Worm (Caenorhabditis elegans) whole organism, mixed stage, embryonic: Measurements from ENCODE around the gene Y113G7A.12.

Experiments used
- M03D4.4 ChIP-seq: sonication (generic microtip); optimal IDR thresholded peaks from 2 replicates; lab custom pipeline; 2017; ENCODE audit warnings: mild to moderate bottlenecking, missing genetic modification characterization, missing compliant biosample characterization
- bed-3 ChIP-seq: fragments of 200-800 bp; sonication (Bioruptor generic); optimal IDR thresholded peaks from 3 replicates; lab custom pipeline; 2018; ENCODE audit warnings: mild to moderate bottlenecking, missing genetic modification characterization, moderate library complexity, missing compliant biosample characterization
- ceh-43 ChIP-seq: fragments of 200-800 bp; sonication (Bioruptor generic); optimal IDR thresholded peaks from 2 replicates; lab custom pipeline; 2018; ENCODE audit warnings: mild to moderate bottlenecking, missing genetic modification characterization, moderate library complexity, missing compliant biosample characterization
- ceh-83 ChIP-seq: fragments of 200-800 bp; sonication (Bioruptor generic); optimal IDR thresholded peaks from 2 replicates; lab custom pipeline; 2018; ENCODE audit warnings: mild to moderate bottlenecking, missing genetic modification characterization, missing compliant biosample characterization
- ces-1 ChIP-seq: fragments of 150-350 bp; optimal IDR thresholded peaks from 2 replicates; lab custom pipeline; 2014; ENCODE audit warnings: missing biosample characterization, missing genetic modification reagents, missing genetic modification characterization
- drap-1 ChIP-seq: fragments of 200-800 bp; sonication (Bioruptor generic); optimal IDR thresholded peaks from 3 replicates; lab custom pipeline; 2018; ENCODE audit warnings: mild to moderate bottlenecking, missing genetic modification characterization, missing compliant biosample characterization
- elt-1 ChIP-seq: sonication (generic microtip); optimal IDR thresholded peaks from 2 replicates; lab custom pipeline; 2017; ENCODE audit warnings: missing genetic modification characterization, mild to moderate bottlenecking, missing compliant biosample characterization, antibody characterized with exemption, moderate library complexity, borderline replicate concordance; ENCODE audit not compliant: insufficient read depth
- flh-1 ChIP-seq: fragments of 200-800 bp; sonication (Bioruptor generic); optimal IDR thresholded peaks from 2 replicates; lab custom pipeline; 2018; ENCODE audit warnings: mild to moderate bottlenecking, missing genetic modification characterization, moderate library complexity, missing compliant biosample characterization
- ham-2 ChIP-seq: fragments of 200-800 bp; sonication (Bioruptor generic); optimal IDR thresholded peaks from 2 replicates; lab custom pipeline; 2018; ENCODE audit warnings: mild to moderate bottlenecking, missing genetic modification characterization, missing compliant biosample characterization
- hlh-1 ChIP-seq: fragments of 150-350 bp; optimal IDR thresholded peaks from 2 replicates; lab custom pipeline; 2014; ENCODE audit warnings: missing biosample characterization, missing genetic modification reagents, missing genetic modification characterization
- lin-13 ChIP-seq: fragments of 150-350 bp; optimal IDR thresholded peaks from 2 replicates; lab custom pipeline; 2014; ENCODE audit warnings: missing biosample characterization, missing genetic modification characterization
- lsy-2 ChIP-seq: fragments of 150-350 bp; optimal IDR thresholded peaks from 2 replicates; lab custom pipeline; 2014; ENCODE audit warnings: missing biosample characterization, missing genetic modification characterization
- mab-5 ChIP-seq: fragments of 150-350 bp; optimal IDR thresholded peaks from 2 replicates; lab custom pipeline; 2014; ENCODE audit warnings: missing biosample characterization, missing genetic modification characterization
- mls-2 ChIP-seq: sonication (generic microtip); optimal IDR thresholded peaks from 2 replicates; lab custom pipeline; 2016; ENCODE audit warnings: mild to moderate bottlenecking, missing genetic modification characterization, moderate library complexity, missing compliant biosample characterization
- nhr-12 ChIP-seq: fragments of 150-350 bp; optimal IDR thresholded peaks from 2 replicates; lab custom pipeline; 2014; ENCODE audit warnings: missing biosample characterization, missing genetic modification characterization
- nhr-2 ChIP-seq: fragments of 150-350 bp; optimal IDR thresholded peaks from 2 replicates; lab custom pipeline; 2014; ENCODE audit warnings: missing biosample characterization, missing genetic modification characterization
- nhr-237 ChIP-seq: fragments of 150-350 bp; optimal IDR thresholded peaks from 2 replicates; lab custom pipeline; 2014; ENCODE audit warnings: missing biosample characterization, missing genetic modification characterization
- nhr-28 ChIP-seq: fragments of 150-350 bp; optimal IDR thresholded peaks from 2 replicates; lab custom pipeline; 2014; ENCODE audit warnings: missing biosample characterization, missing genetic modification characterization
- pha-4 ChIP-seq: fragments of 150-350 bp; optimal IDR thresholded peaks from 2 replicates; lab custom pipeline; 2018; ENCODE audit warnings: missing biosample characterization, missing genetic modification reagents, missing genetic modification characterization
- sem-2 ChIP-seq: fragments of 200-800 bp; sonication (Bioruptor generic); optimal IDR thresholded peaks from 2 replicates; lab custom pipeline; 2018; ENCODE audit warnings: mild to moderate bottlenecking, missing genetic modification characterization, missing compliant biosample characterization
- snpc-4 ChIP-seq: fragments of 150-350 bp; optimal IDR thresholded peaks from 2 replicates; lab custom pipeline; 2014; ENCODE audit warnings: missing biosample characterization, missing genetic modification characterization
- sptf-1 ChIP-seq: sonication (generic microtip); optimal IDR thresholded peaks from 2 replicates; lab custom pipeline; 2017; ENCODE audit warnings: mild to moderate bottlenecking, missing genetic modification characterization, moderate library complexity, missing compliant biosample characterization
- tbx-8 ChIP-seq: fragments of 200-800 bp; sonication (Bioruptor generic); optimal IDR thresholded peaks from 2 replicates; lab custom pipeline; 2018; ENCODE audit warnings: mild to moderate bottlenecking, missing genetic modification characterization, moderate library complexity, missing compliant biosample characterization
- unc-120 ChIP-seq: sonication (generic microtip); optimal IDR thresholded peaks from 2 replicates; lab custom pipeline; 2017; ENCODE audit warnings: missing genetic modification characterization, missing compliant biosample characterization; ENCODE audit not compliant: poor library complexity, severe bottlenecking
- unc-39 ChIP-seq: fragments of 150-350 bp; optimal IDR thresholded peaks from 2 replicates; lab custom pipeline; 2014; ENCODE audit warnings: missing biosample characterization, missing genetic modification characterization
- unc-62 ChIP-seq: fragments of 150-350 bp; optimal IDR thresholded peaks from 2 replicates; lab custom pipeline; 2014; ENCODE audit warnings: missing biosample characterization, missing genetic modification reagents, missing genetic modification characterization
- ztf-11 ChIP-seq: fragments of 150-350 bp; optimal IDR thresholded peaks from 2 replicates; lab custom pipeline; 2014; ENCODE audit warnings: missing biosample characterization, missing genetic modification characterization

The Y113G7A.12 gene

DNA sequence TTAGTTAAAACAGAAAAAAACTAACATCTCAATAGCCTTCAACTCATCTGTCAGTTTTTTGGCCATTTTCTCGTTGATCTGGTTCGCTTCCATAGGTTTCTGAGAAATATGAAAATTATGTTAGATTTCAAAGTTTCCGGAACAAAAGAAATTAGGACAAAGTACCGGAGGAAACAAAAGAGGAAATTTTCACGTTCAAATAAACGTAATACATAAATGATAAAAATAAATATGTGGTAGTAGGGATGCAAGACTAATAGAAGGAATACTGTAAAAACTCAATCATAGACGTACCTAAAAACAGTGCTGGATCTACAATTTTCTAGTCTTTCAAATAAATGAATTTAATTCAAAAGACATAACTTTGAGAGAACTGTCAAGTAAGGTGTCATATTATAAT, 46.4 kb downstream of the Y113G7A.12 start, which contains the start of gene fbxa-116:
Gene fbxa-116 (minus strand): TSS at position 101 of the 400 bp plus-strand sequence.
- TF ChIP-seq bed-3 (GFP tag; lab: Kevin White, UChicago) (no peak), ztf-11 (tag; lab: Kevin White, UChicago) (no peak), ceh-83 (no peak), lsy-2 (tag; lab: Kevin White, UChicago) (no peak), unc-62 (GFP tag; lab: Kevin White, UChicago) (no peak), lin-13 (tag; lab: Kevin White, UChicago) (no peak), unc-120 (no peak), M03D4.4 (tag; lab: Kevin White, UChicago) (no peak), nhr-2 (tag; lab: Kevin White, UChicago) (no peak), ham-2 (GFP tag; lab: Kevin White, UChicago) (no peak), nhr-237 (tag; lab: Kevin White, UChicago) (no peak), nhr-28 (tag; lab: Kevin White, UChicago) (no peak), mab-5 (no peak), drap-1 (GFP tag; lab: Kevin White, UChicago) (no peak), unc-39 (tag; lab: Kevin White, UChicago) (no peak), elt-1 (tag; lab: Kevin White, UChicago) (no peak), ceh-43 (no peak), pha-4 (tag; lab: Kevin White, UChicago) (no peak)

DNA sequence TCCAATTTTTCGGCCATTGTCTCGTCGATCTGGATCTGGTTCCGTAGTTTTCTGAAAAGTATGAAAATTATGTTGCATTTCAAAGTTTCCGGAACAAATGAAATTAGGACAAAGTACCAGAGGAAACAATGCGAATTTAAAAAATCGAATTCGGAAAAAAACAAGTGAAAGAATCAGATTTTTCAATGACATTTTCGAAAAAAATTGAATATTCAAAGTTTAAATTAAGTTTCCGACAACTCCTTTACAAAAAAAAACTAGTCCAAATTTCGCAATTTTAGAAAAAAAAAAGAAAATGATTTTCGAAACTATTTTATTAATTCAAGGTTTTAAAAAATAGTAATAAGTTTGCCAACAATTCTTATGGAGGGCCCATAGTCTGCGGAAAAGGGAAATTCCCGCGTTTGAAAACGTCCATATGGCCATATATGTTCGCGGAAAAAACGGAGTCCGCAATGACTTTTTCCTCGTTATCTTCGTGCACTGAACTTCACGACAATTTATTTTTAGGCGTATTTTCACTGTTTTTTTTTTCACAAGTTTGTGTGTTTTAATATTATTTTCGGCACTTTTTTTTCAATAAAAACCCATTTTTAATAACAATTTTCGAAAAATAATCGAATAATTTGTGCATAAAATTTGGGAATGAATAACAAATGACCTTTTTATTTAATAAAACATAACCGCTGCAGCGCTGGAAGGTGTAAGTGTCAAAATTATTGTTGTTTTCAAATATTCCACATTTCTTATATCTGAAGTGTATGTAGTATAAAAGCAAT, 49.9 kb downstream of the Y113G7A.12 start, which contains the start of the genes fbxa-115 and Y113G7B.27:
Gene fbxa-115 (minus strand): TSS at position 51 of the 779 bp plus-strand sequence.
Gene Y113G7B.27 (plus strand): TSS at position 729 of the 779 bp plus-strand sequence.
- TF ChIP-seq lin-13 (tag; lab: Kevin White, UChicago) (no peak), M03D4.4 (tag; lab: Kevin White, UChicago) (no peak), lsy-2 (tag; lab: Kevin White, UChicago) (no peak), ces-1 (GFP tag; lab: Kevin White, UChicago) (no peak), sem-2 (GFP tag; lab: Kevin White, UChicago) (no peak), ham-2 (GFP tag; lab: Kevin White, UChicago) (no peak), nhr-28 (tag; lab: Kevin White, UChicago) (no peak), mls-2 (no peak)

DNA sequence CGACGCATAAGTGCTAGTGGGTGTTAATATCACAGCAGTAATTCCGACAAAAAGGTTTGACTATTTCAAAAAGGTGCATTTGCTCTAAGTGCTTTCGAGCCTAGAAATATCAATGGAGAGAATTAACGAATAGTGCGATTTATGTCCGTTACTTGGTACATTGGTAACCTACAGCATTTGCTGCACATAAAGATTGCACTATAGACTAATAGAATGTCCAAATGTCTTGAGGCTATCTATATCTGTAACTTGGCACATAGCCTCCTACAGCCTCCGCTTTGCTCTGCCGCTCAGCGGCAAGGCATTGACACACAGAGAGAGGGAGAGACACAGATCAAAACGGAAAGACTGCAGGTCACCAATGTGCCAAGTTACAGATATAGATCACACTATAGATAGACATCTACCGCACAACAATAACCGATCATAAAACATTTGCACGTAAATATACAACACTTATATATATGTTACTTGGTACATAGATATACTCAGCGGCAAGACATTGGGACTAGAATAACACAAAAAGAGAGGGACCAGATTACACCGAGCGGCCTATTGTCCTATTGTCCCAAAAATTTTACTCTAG, 53.2 kb downstream of the Y113G7A.12 start, which contains the start of the genes srh-217 and Y113G7B.28:
Gene srh-217 (minus strand): TSS at position 101 of the 586 bp plus-strand sequence.
Gene Y113G7B.28 (plus strand): TSS at position 536 of the 586 bp plus-strand sequence.
- TF ChIP-seq elt-1 (tag; lab: Kevin White, UChicago) (peak; percentile 14), lsy-2 (tag; lab: Kevin White, UChicago) (no peak)

DNA sequence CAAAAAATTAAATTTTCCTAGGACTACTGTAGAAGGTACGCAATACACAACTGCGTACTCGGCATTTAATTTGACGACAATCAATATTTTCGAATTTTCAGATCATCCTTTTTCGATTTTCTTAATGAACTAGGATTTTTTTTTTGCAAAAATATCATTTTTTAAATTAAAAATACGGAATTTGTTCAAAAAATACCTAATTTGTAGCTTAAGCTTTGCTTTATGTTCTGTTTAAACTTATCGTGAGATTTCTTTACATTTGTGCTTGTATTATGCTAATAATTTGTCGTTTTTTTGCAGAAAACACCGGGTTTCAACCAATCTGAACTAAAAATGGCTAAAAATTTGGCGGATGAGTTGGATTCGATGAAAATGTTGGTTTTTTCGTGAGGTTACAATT, 54.3 kb downstream of the Y113G7A.12 start, which contains the start of gene ftr-1:
Gene ftr-1 (plus strand): TSS at position 301 of the 400 bp plus-strand sequence.
- TF ChIP-seq ceh-43 (no peak), bed-3 (GFP tag; lab: Kevin White, UChicago) (no peak), flh-1 (GFP tag; lab: Kevin White, UChicago) (no peak), nhr-12 (tag; lab: Kevin White, UChicago) (no peak), lin-13 (tag; lab: Kevin White, UChicago) (no peak), mls-2 (no peak), sptf-1 (tag; lab: Kevin White, UChicago) (no peak), pha-4 (tag; lab: Kevin White, UChicago) (no peak), M03D4.4 (tag; lab: Kevin White, UChicago) (no peak), unc-62 (GFP tag; lab: Kevin White, UChicago) (no peak), tbx-8 (no peak), nhr-28 (tag; lab: Kevin White, UChicago) (no peak), snpc-4 (no peak), hlh-1 (no peak), drap-1 (GFP tag; lab: Kevin White, UChicago) (no peak), ztf-11 (tag; lab: Kevin White, UChicago) (no peak)
